Worm (Caenorhabditis elegans): ENCODE results near the gene kmo-2.

DNA sequence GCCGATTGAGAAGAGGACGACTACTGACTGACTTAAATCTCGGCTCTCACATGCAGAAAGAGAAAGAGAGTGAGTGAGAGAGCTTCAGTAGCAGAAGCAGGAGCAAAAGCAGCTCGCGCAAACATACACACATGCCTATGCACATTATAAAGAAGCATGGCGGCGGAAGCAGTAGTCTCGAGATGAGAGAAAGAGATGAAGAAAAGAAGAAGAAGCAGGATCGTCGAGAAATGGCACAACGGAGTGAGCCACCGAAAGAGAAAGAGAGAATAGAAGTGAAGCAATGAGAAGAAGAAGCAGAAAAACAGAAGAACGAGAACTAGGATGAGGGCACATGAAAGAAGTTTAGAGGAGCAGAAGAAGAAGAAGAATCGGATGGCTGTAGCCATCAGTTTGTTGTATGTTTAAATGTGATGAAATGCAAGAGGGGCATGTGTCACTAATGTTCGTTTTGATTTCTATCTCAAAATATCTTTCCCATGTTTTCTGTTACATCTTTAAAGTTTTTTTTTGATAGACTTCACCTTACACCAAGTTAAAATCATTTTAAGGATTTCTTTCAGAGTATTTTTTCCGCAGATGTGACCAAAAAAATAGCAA lies 41.4 kb downstream of the kmo-2 start:
- TF ChIP-seq ama-1 (optimal IDR thresholded peaks at IDR 0.05) = no peak
- no peak for TF ChIP-seq skn-1 (tag; optimal IDR thresholded peaks at IDR 0.05)
- TF ChIP-seq lin-13 (GFP tag; optimal IDR thresholded peaks at IDR 0.05) = no peak
- TF ChIP-seq unc-55 (GFP tag; optimal IDR thresholded peaks at IDR 0.05) = peak; percentile 56
